Worm (Caenorhabditis elegans) whole organism, L4 larva: Measurements from ENCODE around the gene C02F5.10.
A peak's percentile ranks its signal among the peaks of the same experiment; 100 is the strongest.

ENCODE experiments used
- F37D6.2 ChIP-seq: sonication (generic microtip); optimal IDR thresholded peaks from 2 replicates; lab custom pipeline; 2016; ENCODE audit warnings: mild to moderate bottlenecking, missing genetic modification characterization, missing compliant biosample characterization
- F44E2.7 ChIP-seq: fragments of 200-800 bp; sonication (Bioruptor generic); IDR thresholded peaks from 2 replicates; pipeline ENCODE4 v2.1.2; 2022; ENCODE audit warnings: missing genetic modification characterization, missing compliant biosample characterization
- T20F7.1 ChIP-seq: fragments of 200-800 bp; sonication (Bioruptor generic); optimal IDR thresholded peaks from 2 replicates; lab custom pipeline; 2018; ENCODE audit warnings: mild to moderate bottlenecking, missing genetic modification characterization, missing compliant biosample characterization
- Y105C5A.15 ChIP-seq: fragments of 200-800 bp; sonication (Bioruptor generic); IDR thresholded peaks from 2 replicates; pipeline ENCODE4 v1.3.6; 2022; ENCODE audit warnings: missing genetic modification characterization, missing compliant biosample characterization
- ZK337.2 ChIP-seq: fragments of 200-800 bp; sonication (Bioruptor generic); IDR thresholded peaks from 2 replicates; pipeline ENCODE4 v1.3.6; 2022; ENCODE audit warnings: missing genetic modification reagents, missing genetic modification characterization, missing compliant biosample characterization
- ZK546.5 ChIP-seq, 2 experiments: sonication (generic microtip); optimal IDR thresholded peaks; 2 replicates each; lab custom pipeline; 2017; ENCODE audit warnings: missing biosample characterization in 2 of 2, missing genetic modification characterization in 2 of 2
- aha-1 ChIP-seq: fragments of 150-350 bp; peaks from one replicate; lab custom pipeline; 2014; ENCODE audit warnings: missing biosample characterization, missing genetic modification characterization
- ceh-44 ChIP-seq: fragments of 200-800 bp; sonication (Bioruptor generic); IDR thresholded peaks from 2 replicates; pipeline ENCODE4 v1.3.6; 2022; ENCODE audit warnings: missing genetic modification reagents, missing genetic modification characterization, missing compliant biosample characterization
- ceh-62 ChIP-seq: sonication (generic microtip); optimal IDR thresholded peaks from 2 replicates; lab custom pipeline; 2017; ENCODE audit warnings: missing biosample characterization, missing genetic modification characterization
- cey-2 ChIP-seq: sonication (generic microtip); optimal IDR thresholded peaks from 3 replicates; lab custom pipeline; 2017; ENCODE audit warnings: missing genetic modification characterization, mild to moderate bottlenecking, missing compliant biosample characterization, antibody characterized with exemption, borderline replicate concordance; ENCODE audit not compliant: insufficient read depth
- ctbp-1 ChIP-seq: fragments of 200-800 bp; sonication (Bioruptor generic); IDR thresholded peaks from 2 replicates; pipeline ENCODE4 v1.3.6; 2022; ENCODE audit warnings: missing genetic modification reagents, missing genetic modification characterization, missing compliant biosample characterization
- daf-12 ChIP-seq: fragments of 150-350 bp; optimal IDR thresholded peaks from 2 replicates; lab custom pipeline; 2014; ENCODE audit warnings: missing biosample characterization, missing genetic modification reagents, missing genetic modification characterization
- daf-16 ChIP-seq, 3 experiments: sonication (generic microtip); optimal IDR thresholded peaks; 2 replicates each; lab custom pipeline; 2016 to 2017; ENCODE audit warnings: missing genetic modification characterization in 3 of 3, missing genetic modification reagents in 3 of 3, mild to moderate bottlenecking in 2 of 3, missing compliant biosample characterization in 2 of 3, missing biosample characterization in 1 of 3, moderate library complexity in 1 of 3
- daf-19 ChIP-seq: fragments of 200-800 bp; sonication (Bioruptor generic); conservative IDR thresholded peaks from 2 replicates; pipeline ENCODE4 v1.3.6; 2022; ENCODE audit warnings: missing genetic modification characterization, missing compliant biosample characterization
- dmd-6 ChIP-seq: fragments of 200-800 bp; sonication (Bioruptor generic); IDR thresholded peaks from 2 replicates; pipeline ENCODE4 v1.3.6; 2022; ENCODE audit warnings: missing genetic modification reagents, missing genetic modification characterization, missing compliant biosample characterization
- dmd-9 ChIP-seq: fragments of 200-800 bp; sonication (Bioruptor generic); IDR thresholded peaks from 2 replicates; pipeline ENCODE4 v1.3.6; 2022; ENCODE audit warnings: missing genetic modification reagents, missing genetic modification characterization, missing compliant biosample characterization
- dve-1 ChIP-seq: sonication (generic microtip); optimal IDR thresholded peaks from 2 replicates; lab custom pipeline; 2017; ENCODE audit warnings: antibody characterized with exemption, mild to moderate bottlenecking, missing genetic modification characterization, missing compliant biosample characterization; ENCODE audit not compliant: insufficient read depth
- egl-27 ChIP-seq: sonication (generic microtip); optimal IDR thresholded peaks from 3 replicates; lab custom pipeline; 2017; ENCODE audit warnings: missing biosample characterization, missing genetic modification reagents, missing genetic modification characterization
- hlh-11 ChIP-seq: fragments of 200-800 bp; sonication (Bioruptor generic); optimal IDR thresholded peaks from 2 replicates; lab custom pipeline; 2018; ENCODE audit warnings: mild to moderate bottlenecking, missing genetic modification characterization, missing compliant biosample characterization
- hlh-30 ChIP-seq: sonication (generic microtip); optimal IDR thresholded peaks from 2 replicates; lab custom pipeline; 2017; ENCODE audit warnings: antibody characterized with exemption, mild to moderate bottlenecking, missing genetic modification characterization, missing compliant biosample characterization; ENCODE audit not compliant: insufficient read depth
- hmg-1.1 ChIP-seq: fragments of 200-800 bp; sonication (Bioruptor generic); IDR thresholded peaks from 2 replicates; pipeline ENCODE4 v1.3.6; 2022; ENCODE audit warnings: missing genetic modification reagents, missing genetic modification characterization, missing compliant biosample characterization
- lim-7 ChIP-seq: fragments of 200-800 bp; sonication (Bioruptor generic); IDR thresholded peaks from 2 replicates; pipeline ENCODE4 v1.3.6; 2022; ENCODE audit warnings: missing genetic modification characterization, missing compliant biosample characterization
- lin-13 ChIP-seq: fragments of 150-350 bp; optimal IDR thresholded peaks from 2 replicates; lab custom pipeline; 2014; ENCODE audit warnings: missing biosample characterization, missing genetic modification reagents, missing genetic modification characterization
- lin-39 ChIP-seq: fragments of 150-350 bp; optimal IDR thresholded peaks from 2 replicates; lab custom pipeline; 2014; ENCODE audit warnings: missing biosample characterization, missing genetic modification reagents, missing genetic modification characterization
- madf-9 ChIP-seq: fragments of 200-800 bp; sonication (Bioruptor generic); conservative IDR thresholded peaks from 2 replicates; pipeline ENCODE4 v1.3.6; 2022; ENCODE audit warnings: missing genetic modification reagents, missing genetic modification characterization, missing compliant biosample characterization
- mdt-29 ChIP-seq: fragments of 200-800 bp; sonication (Bioruptor generic); IDR thresholded peaks from 2 replicates; pipeline ENCODE4 v1.3.6; 2022; ENCODE audit warnings: missing genetic modification reagents, missing genetic modification characterization, missing compliant biosample characterization
- mes-2 ChIP-seq: sonication (generic microtip); optimal IDR thresholded peaks from 2 replicates; lab custom pipeline; 2016; ENCODE audit warnings: missing genotype, mild to moderate bottlenecking, missing genetic modification characterization, missing compliant biosample characterization; ENCODE audit not compliant: poor library complexity, severe bottlenecking
- mxl-3 ChIP-seq: fragments of 200-800 bp; sonication (Bioruptor generic); optimal IDR thresholded peaks from 2 replicates; lab custom pipeline; 2018; ENCODE audit warnings: mild to moderate bottlenecking, missing genetic modification characterization, missing compliant biosample characterization
- nhr-25 ChIP-seq: sonication (generic microtip); optimal IDR thresholded peaks from 2 replicates; lab custom pipeline; 2017; ENCODE audit warnings: missing genetic modification characterization, mild to moderate bottlenecking, missing compliant biosample characterization, antibody characterized with exemption, moderate library complexity, borderline replicate concordance; ENCODE audit not compliant: insufficient read depth
- nhr-28 ChIP-seq: fragments of 150-350 bp; optimal IDR thresholded peaks from 2 replicates; lab custom pipeline; 2014; ENCODE audit warnings: missing biosample characterization, missing genetic modification characterization
- pqm-1 ChIP-seq: sonication (generic microtip); optimal IDR thresholded peaks from 2 replicates; lab custom pipeline; 2017; ENCODE audit warnings: missing biosample characterization, missing genetic modification characterization
- sdz-12 ChIP-seq: fragments of 200-800 bp; sonication (Bioruptor generic); optimal IDR thresholded peaks from 2 replicates; lab custom pipeline; 2018; ENCODE audit warnings: mild to moderate bottlenecking, missing genetic modification characterization, missing compliant biosample characterization
- skn-1 ChIP-seq: fragments of 150-350 bp; optimal IDR thresholded peaks from 2 replicates; lab custom pipeline; 2014; ENCODE audit warnings: missing biosample characterization, missing genetic modification characterization
- spr-1 ChIP-seq: sonication (generic microtip); optimal IDR thresholded peaks from 2 replicates; lab custom pipeline; 2016; ENCODE audit warnings: mild to moderate bottlenecking, missing genetic modification characterization, missing compliant biosample characterization
- spr-3 ChIP-seq: fragments of 200-800 bp; sonication (Bioruptor generic); optimal IDR thresholded peaks from 2 replicates; lab custom pipeline; 2018; ENCODE audit warnings: mild to moderate bottlenecking, missing genetic modification characterization, missing compliant biosample characterization
- unc-130 ChIP-seq: sonication (generic microtip); optimal IDR thresholded peaks from 2 replicates; lab custom pipeline; 2016; ENCODE audit warnings: missing genetic modification reagents, missing genetic modification characterization, missing compliant biosample characterization
- unc-39 ChIP-seq: sonication (generic microtip); optimal IDR thresholded peaks from 2 replicates; lab custom pipeline; 2017; ENCODE audit warnings: missing biosample characterization, missing genetic modification characterization
- vab-7 ChIP-seq: fragments of 200-800 bp; sonication (Bioruptor generic); IDR thresholded peaks from 2 replicates; pipeline ENCODE4 v1.3.6; 2022; ENCODE audit warnings: missing genetic modification reagents, missing genetic modification characterization, missing compliant biosample characterization
- zag-1 ChIP-seq: fragments of 150-350 bp; optimal IDR thresholded peaks from 2 replicates; lab custom pipeline; 2014; ENCODE audit warnings: missing biosample characterization, missing genetic modification characterization

C02F5.10 gene

ce11 chrIII:8293260-8293659 is 44.0 kb upstream of the C02F5.10 start (continued):
- TF ChIP-seq ceh-44 (GFP tag; lab: Robert Waterston, UW) (no peak), zag-1 (no peak), daf-12 (tag; lab: Kevin White, UChicago) (no peak), spr-1 (tag; lab: Kevin White, UChicago) (no peak), spr-3 (GFP tag; lab: Kevin White, UChicago) (no peak), hlh-30 (tag; lab: Kevin White, UChicago) (no peak), skn-1 (tag; lab: Kevin White, UChicago) (no peak), hlh-11 (tag; lab: Kevin White, UChicago) (peak; percentile 32), daf-16 (GFP tag; optimal IDR thresholded peaks at IDR 0.05; lab: Kevin White, UChicago) (no peak), daf-16 (tag; optimal IDR thresholded peaks at IDR 0.05; lab: Kevin White, UChicago) (no peak), sdz-12 (GFP tag; lab: Kevin White, UChicago) (no peak), F37D6.2 (tag; lab: Kevin White, UChicago) (no peak), lin-13 (GFP tag; lab: Kevin White, UChicago) (no peak), cey-2 (tag; lab: Kevin White, UChicago) (no peak), lim-7 (GFP tag; lab: Robert Waterston, UW) (no peak), dve-1 (tag; lab: Kevin White, UChicago) (peak; percentile 7), aha-1 (tag; lab: Kevin White, UChicago) (peak; percentile 30), mxl-3 (peak; percentile 31), mes-2 (tag; lab: Kevin White, UChicago) (peak; percentile 1), F44E2.7 (GFP tag; lab: Robert Waterston, UW) (no peak), dmd-9 (GFP tag; lab: Robert Waterston, UW) (no peak), hmg-1.1 (GFP tag; lab: Robert Waterston, UW) (no peak), daf-19 (GFP tag; lab: Robert Waterston, UW) (no peak), ctbp-1 (no peak)

ce11 chrIII:8291268-8292032 is 42.2 kb upstream of the C02F5.10 start:
- TF ChIP-seq daf-16 (GFP tag; optimal IDR thresholded peaks at IDR 0.05; lab: Kevin White, UChicago) (no peak), daf-16 (tag; optimal IDR thresholded peaks at IDR 0.05; lab: Kevin White, UChicago) (peak; percentile 55), dve-1 (tag; lab: Kevin White, UChicago) (peak; percentile 74), nhr-28 (peak; percentile 74), Y105C5A.15 (GFP tag; lab: Robert Waterston, UW) (no peak), unc-130 (no peak), ZK337.2 (GFP tag; lab: Robert Waterston, UW) (no peak), pqm-1 (tag; lab: Kevin White, UChicago) (peak; percentile 99), T20F7.1 (peak; percentile 41), hlh-11 (tag; lab: Kevin White, UChicago) (peak; percentile 66), hlh-30 (tag; lab: Kevin White, UChicago) (peak; percentile 2), madf-9 (GFP tag; lab: Robert Waterston, UW) (no peak), dmd-6 (GFP tag; lab: Robert Waterston, UW) (peak; percentile 78)

DNA sequence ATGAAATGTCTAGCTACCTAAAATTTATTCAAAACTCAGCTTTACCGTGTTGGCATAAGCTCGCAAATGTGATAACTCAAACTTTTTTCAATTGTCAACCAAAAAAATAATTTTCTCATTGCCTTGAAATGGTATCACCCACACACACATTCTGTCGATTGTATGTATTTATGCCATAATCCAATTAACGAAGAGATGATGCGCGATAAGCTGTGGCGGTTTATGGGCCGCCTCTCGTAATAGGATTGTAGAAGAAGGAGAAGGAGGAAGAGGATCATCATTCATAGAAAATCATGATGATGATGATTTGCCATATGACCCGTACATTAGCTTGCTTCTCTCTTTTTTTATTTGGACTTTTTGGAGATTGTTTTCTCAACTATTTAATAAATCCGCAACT is 39.9 kb upstream of the C02F5.10 start:
- TF ChIP-seq ceh-62 (tag; lab: Kevin White, UChicago) = no peak
- no peak for TF ChIP-seq egl-27 (tag; lab: Kevin White, UChicago)
- TF ChIP-seq nhr-25 (tag; lab: Kevin White, UChicago) = no peak
- no peak for TF ChIP-seq unc-39 (tag; lab: Kevin White, UChicago)
- TF ChIP-seq ZK546.5 (tag; optimal IDR thresholded peaks at IDR 0.05; lab: Kevin White, UChicago) = no peak
- TF ChIP-seq lin-39 (tag; lab: Kevin White, UChicago) = no peak
- no peak for TF ChIP-seq madf-9 (GFP tag; lab: Robert Waterston, UW)
- TF ChIP-seq vab-7 (GFP tag; lab: Robert Waterston, UW) = no peak
- TF ChIP-seq mdt-29 (GFP tag; lab: Robert Waterston, UW) = no peak
